Fruit fly (Drosophila melanogaster) whole organism, larva: Measurements from ENCODE around the gene Ac13E.

ENCODE experiments used
- noc ChIP-seq: fragments of 200-800 bp; sonication (Bioruptor generic); optimal IDR thresholded peaks from 3 replicates; lab custom pipeline; 2019; ENCODE audit warnings: missing biosample characterization, mild to moderate bottlenecking, missing genetic modification characterization, moderate library complexity

Gene Ac13E

dm6 chrX:15554256-15554678 is at the start of gene Ac13E:
Gene Ac13E (minus strand): TSS chrX:15554278.
- TF ChIP-seq noc: peak; percentile 79

dm6 chrX:15602438-15602837 is 48.4 kb upstream of the Ac13E start:
- no peak for TF ChIP-seq noc

dm6 chrX:15601285-15601684 is 47.2 kb upstream of the Ac13E start:
- TF ChIP-seq noc: no peak

dm6 chrX:15599697-15600096 is 45.6 kb upstream of the Ac13E start:
- peak; percentile 5 for TF ChIP-seq noc

- TF ChIP-seq noc: no peak
These were observed 40.3 kb upstream of the Ac13E start for dm6 chrX:15594230-15594857.

- no peak for TF ChIP-seq noc
These were observed 39.6 kb upstream of the Ac13E start, which contains the start of gene Chsy for dm6 chrX:15593477-15594229. Gene Chsy (minus strand): TSS chrX:15593534.

- TF ChIP-seq noc: no peak
These were observed 38.9 kb upstream of the Ac13E start for dm6 chrX:15592822-15593476.

dm6 chrX:15591721-15592491 is 37.8 kb upstream of the Ac13E start:
- peak; percentile 55 for TF ChIP-seq noc

dm6 chrX:15587433-15587832 is 33.4 kb upstream of the Ac13E start, which contains the start of gene Alp11:
Gene Alp11 (plus strand): TSS chrX:15587733.
- TF ChIP-seq noc: no peak

dm6 chrX:15583842-15584441 is 29.9 kb upstream of the Ac13E start:
- no peak for TF ChIP-seq noc

dm6 chrX:15582853-15583252 is 28.8 kb upstream of the Ac13E start, which contains the start of the genes CG9215 and CG8097:
Gene CG9215 (minus strand): TSS chrX:15582874.
Gene CG8097 (plus strand): TSS chrX:15583159.
- TF ChIP-seq noc: peak; percentile 53

- TF ChIP-seq noc: peak; percentile 96
These were observed 25.5 kb upstream of the Ac13E start for dm6 chrX:15579579-15579978.

- no peak for TF ChIP-seq noc
These were observed 24.0 kb upstream of the Ac13E start, which contains the start of the genes cerv and CG7872 for dm6 chrX:15578043-15578442. Gene cerv (minus strand): TSS chrX:15578171. Gene CG7872 (plus strand): TSS chrX:15578205.

- TF ChIP-seq noc: no peak
These were observed 21.5 kb upstream of the Ac13E start, which contains the start of gene CG42299 for dm6 chrX:15575557-15575956. Gene CG42299 (minus strand): TSS chrX:15575683.

dm6 chrX:15574384-15574783 is 20.3 kb upstream of the Ac13E start, which contains the start of gene CG9213:
Gene CG9213 (minus strand): TSS chrX:15574535.
- no peak for TF ChIP-seq noc

- TF ChIP-seq noc: no peak
These were observed 17.9 kb upstream of the Ac13E start, which contains the start of gene CG15643 for dm6 chrX:15571939-15572338. Gene CG15643 (minus strand): TSS chrX:15572149.
